Fruit fly (Drosophila melanogaster): Measurements from ENCODE around the gene CG3916.

The CG3916 gene

dm6 chr3R:12250204-12250603 is 21.0 kb downstream of the CG3916 start:
- TF ChIP-seq CG9705 (GFP tag; optimal IDR thresholded peaks at IDR 0.05) (no peak), fru (GFP tag; optimal IDR thresholded peaks at IDR 0.05) (no peak), h (GFP tag; optimal IDR thresholded peaks at IDR 0.05) (no peak), Rel (GFP tag; optimal IDR thresholded peaks at IDR 0.05) (no peak), Rel (tag; optimal IDR thresholded peaks at IDR 0.05) (no peak), pan (optimal IDR thresholded peaks at IDR 0.05) (no peak)

- no peak for TF ChIP-seq Jra (GFP tag; optimal IDR thresholded peaks at IDR 0.05)
- no peak for TF ChIP-seq Vsx2 (GFP tag; optimal IDR thresholded peaks at IDR 0.05; ENCODE audit: partially characterized antibody)
- TF ChIP-seq dl (GFP tag; optimal IDR thresholded peaks at IDR 0.05; ENCODE audit: insufficient read depth in 1 of 2, partially characterized antibody in 2 of 2), result no peak
- TF ChIP-seq sage (GFP tag; optimal IDR thresholded peaks at IDR 0.05), result no peak
- TF ChIP-seq tai (GFP tag; optimal IDR thresholded peaks at IDR 0.05), result no peak
- TF ChIP-seq OdsH (GFP tag; optimal IDR thresholded peaks at IDR 0.05), result no peak
- no peak for TF ChIP-seq CrebA (GFP tag; optimal IDR thresholded peaks at IDR 0.05; ENCODE audit: borderline replicate concordance)
- no peak for TF ChIP-seq Myc (optimal IDR thresholded peaks at IDR 0.05)
- no peak for TF ChIP-seq Mio (GFP tag; optimal IDR thresholded peaks at IDR 0.05)
- no peak for TF ChIP-seq Hr83 (GFP tag; optimal IDR thresholded peaks at IDR 0.05; ENCODE audit: poor library complexity, severe bottlenecking)
- no peak for TF ChIP-seq GATAd (GFP tag; optimal IDR thresholded peaks at IDR 0.05)
- no peak for TF ChIP-seq h (GFP tag; optimal IDR thresholded peaks at IDR 0.05)
- TF ChIP-seq Hnf4 (GFP tag; optimal IDR thresholded peaks at IDR 0.05), result no peak
- no peak for TF ChIP-seq rgr (GFP tag; optimal IDR thresholded peaks at IDR 0.05)
- TF ChIP-seq Dif (GFP tag; optimal IDR thresholded peaks at IDR 0.05; ENCODE audit: partially characterized antibody), result no peak
These were observed 22.3 kb downstream of the CG3916 start for dm6 chr3R:12251534-12251933.

- TF ChIP-seq CG9705 (GFP tag; optimal IDR thresholded peaks at IDR 0.05), result no peak
- no peak for TF ChIP-seq jim (GFP tag; optimal IDR thresholded peaks at IDR 0.05)
- TF ChIP-seq br (GFP tag; optimal IDR thresholded peaks at IDR 0.05), result no peak
- no peak for TF ChIP-seq ey (GFP tag; optimal IDR thresholded peaks at IDR 0.05)
- no peak for TF ChIP-seq pan (optimal IDR thresholded peaks at IDR 0.05)
- TF ChIP-seq h (GFP tag; optimal IDR thresholded peaks at IDR 0.05), result no peak
- no peak for TF ChIP-seq Vsx2 (GFP tag; optimal IDR thresholded peaks at IDR 0.05; ENCODE audit: partially characterized antibody)
- no peak for TF ChIP-seq Hnf4 (GFP tag; optimal IDR thresholded peaks at IDR 0.05)
- TF ChIP-seq foxo (GFP tag; optimal IDR thresholded peaks at IDR 0.05), result no peak
- TF ChIP-seq CG32264 (GFP tag; optimal IDR thresholded peaks at IDR 0.05), result no peak
- no peak for TF ChIP-seq Myc (optimal IDR thresholded peaks at IDR 0.05)
- TF ChIP-seq lola (GFP tag; optimal IDR thresholded peaks at IDR 0.05), result no peak
- TF ChIP-seq dmrt93B (GFP tag; optimal IDR thresholded peaks at IDR 0.05), result no peak
- TF ChIP-seq usp (GFP tag; optimal IDR thresholded peaks at IDR 0.05), result no peak
- TF ChIP-seq Rel (GFP tag; optimal IDR thresholded peaks at IDR 0.05), result no peak
- TF ChIP-seq Rel (tag; optimal IDR thresholded peaks at IDR 0.05), result no peak
- TF ChIP-seq Abd-B (GFP tag; optimal IDR thresholded peaks at IDR 0.05), result no peak
- no peak for TF ChIP-seq sage (GFP tag; optimal IDR thresholded peaks at IDR 0.05)
These were observed 23.3 kb downstream of the CG3916 start for dm6 chr3R:12252457-12253065.

dm6 chr3R:12253887-12254286 is 24.7 kb downstream of the CG3916 start, which contains the start of gene CG3942:
TSS of gene CG3942 (plus strand) at chr3R:12254187.
- TF ChIP-seq pan (optimal IDR thresholded peaks at IDR 0.05) (no peak), psq (GFP tag; optimal IDR thresholded peaks at IDR 0.05) (no peak), Hr78 (GFP tag; optimal IDR thresholded peaks at IDR 0.05) (no peak), HLH106 (tag; optimal IDR thresholded peaks at IDR 0.05) (no peak), Mio (GFP tag; optimal IDR thresholded peaks at IDR 0.05) (no peak), Jra (GFP tag; optimal IDR thresholded peaks at IDR 0.05) (no peak), dsf (GFP tag; optimal IDR thresholded peaks at IDR 0.05; ENCODE audit: borderline replicate concordance) (no peak), usp (GFP tag; optimal IDR thresholded peaks at IDR 0.05) (no peak), Abd-B (GFP tag; optimal IDR thresholded peaks at IDR 0.05) (no peak), sv (GFP tag; optimal IDR thresholded peaks at IDR 0.05) (no peak)

Data from whole organism, wandering third instar larva.